Worm (Caenorhabditis elegans): ENCODE measurements around the gene ZC168.2.
"Not testable (repeated sequence)": the region's sequence is repeated elsewhere in the genome, so short reads cannot be mapped to it uniquely, and the experiment has no call there.

The ZC168.2 gene

ce11 chrIV:10727734-10728133 is at the start of gene ZC168.2:
TSS of gene ZC168.2 (plus strand) at chrIV:10728034.
- no peak for TF ChIP-seq unc-62 (GFP tag; optimal IDR thresholded peaks at IDR 0.05)

ce11 chrIV:10680379-10680778 is 47.5 kb upstream of the ZC168.2 start, which contains the start of gene K08C7.4:
TSS of gene K08C7.4 (minus strand) at chrIV:10680479.
- no peak for TF ChIP-seq unc-62 (GFP tag; optimal IDR thresholded peaks at IDR 0.05)

- no peak for TF ChIP-seq unc-62 (GFP tag; optimal IDR thresholded peaks at IDR 0.05)
These were observed 45.6 kb upstream of the ZC168.2 start, which contains the start of gene fmo-2 for ce11 chrIV:10682155-10682749. TSS of gene fmo-2 (plus strand) at chrIV:10682524.

- no peak for TF ChIP-seq unc-62 (GFP tag; optimal IDR thresholded peaks at IDR 0.05)
These were observed 42.1 kb upstream of the ZC168.2 start, which contains the start of the genes K08C7.6 and R102.1 for ce11 chrIV:10685758-10686157. TSS of gene K08C7.6 (minus strand) at chrIV:10685858. TSS of gene R102.1 (plus strand) at chrIV:10686048.

ce11 chrIV:10687307-10687706 is 40.5 kb upstream of the ZC168.2 start, which contains the start of gene R102.2:
TSS of gene R102.2 (plus strand) at chrIV:10687607.
- TF ChIP-seq unc-62 (GFP tag; optimal IDR thresholded peaks at IDR 0.05): not testable (repeated sequence)

ce11 chrIV:10688972-10689567 is 38.8 kb upstream of the ZC168.2 start, which contains the start of gene R102.3:
TSS of gene R102.3 (plus strand) at chrIV:10689517.
- no peak for TF ChIP-seq unc-62 (GFP tag; optimal IDR thresholded peaks at IDR 0.05)

- TF ChIP-seq unc-62 (GFP tag; optimal IDR thresholded peaks at IDR 0.05): no peak
These were observed 37.7 kb upstream of the ZC168.2 start, which contains the start of gene R102.8 for ce11 chrIV:10690139-10690538. TSS of gene R102.8 (minus strand) at chrIV:10690239.

- TF ChIP-seq unc-62 (GFP tag; optimal IDR thresholded peaks at IDR 0.05): no peak
These were observed 32.6 kb upstream of the ZC168.2 start, which contains the start of gene R102.4 for ce11 chrIV:10695203-10695602. TSS of gene R102.4 (minus strand) at chrIV:10695303.

- TF ChIP-seq unc-62 (GFP tag; optimal IDR thresholded peaks at IDR 0.05): no peak
These were observed 30.5 kb upstream of the ZC168.2 start, which contains the start of gene allo-1 for ce11 chrIV:10697022-10697979. TSS of gene allo-1 (minus strand) at chrIV:10697072.

ce11 chrIV:10698486-10698885 is 29.3 kb upstream of the ZC168.2 start:
- TF ChIP-seq unc-62 (GFP tag; optimal IDR thresholded peaks at IDR 0.05): no peak

ce11 chrIV:10699000-10699399 is 28.8 kb upstream of the ZC168.2 start:
- TF ChIP-seq unc-62 (GFP tag; optimal IDR thresholded peaks at IDR 0.05): no peak

ce11 chrIV:10699660-10700059 is 28.2 kb upstream of the ZC168.2 start, which contains the start of gene R102.11:
TSS of gene R102.11 (minus strand) at chrIV:10699760.
- TF ChIP-seq unc-62 (GFP tag; optimal IDR thresholded peaks at IDR 0.05): no peak

- TF ChIP-seq unc-62 (GFP tag; optimal IDR thresholded peaks at IDR 0.05): no peak
These were observed 25.9 kb upstream of the ZC168.2 start for ce11 chrIV:10701866-10702458.

- TF ChIP-seq unc-62 (GFP tag; optimal IDR thresholded peaks at IDR 0.05): no peak
These were observed 22.7 kb upstream of the ZC168.2 start, which contains the start of gene R102.10 for ce11 chrIV:10705176-10705575. TSS of gene R102.10 (plus strand) at chrIV:10705476.

ce11 chrIV:10706090-10706489 is 21.7 kb upstream of the ZC168.2 start, which contains the start of gene R102.6:
TSS of gene R102.6 (minus strand) at chrIV:10706190.
- no peak for TF ChIP-seq unc-62 (GFP tag; optimal IDR thresholded peaks at IDR 0.05)
